Worm (Caenorhabditis elegans): ENCODE results near the gene str-43.
A peak's percentile ranks its signal among the peaks of the same experiment; 100 is the strongest.

ce11 chrV:15766122-15766594 is 14.2 kb upstream of the str-43 start, which contains the start of the genes haf-3 and F57A10.2:
- peak; percentile 38 for TF ChIP-seq cog-1 (tag; optimal IDR thresholded peaks at IDR 0.05)
- TF ChIP-seq flt-1 (GFP tag; IDR thresholded peaks at IDR 0.05): peak; percentile 67; the same call in 1 of the 2 replicates
- no peak for TF ChIP-seq ref-1 (GFP tag; conservative IDR thresholded peaks at IDR 0.05)
